Worm (Caenorhabditis elegans): ENCODE measurements around the gene Y45F10A.7.
A peak's percentile ranks its signal among the peaks of the same experiment; 100 is the strongest.
"Not testable (repeated sequence)": the region's sequence is repeated elsewhere in the genome, so short reads cannot be mapped to it uniquely, and the experiment has no call there.

Gene Y45F10A.7

ce11 chrIV:13492271-13492670 is at the start of gene Y45F10A.7:
Gene Y45F10A.7, plus strand, starts transcription at chrIV:13492571.
- no peak for TF ChIP-seq ref-1 (GFP tag; conservative IDR thresholded peaks at IDR 0.05)
- no peak for TF ChIP-seq cog-1 (tag; optimal IDR thresholded peaks at IDR 0.05)
- no peak for TF ChIP-seq flt-1 (GFP tag; IDR thresholded peaks at IDR 0.05)
- TF ChIP-seq med-1 (GFP tag; optimal IDR thresholded peaks at IDR 0.05; ENCODE audit: insufficient read depth), result no peak
- no peak for TF ChIP-seq T22C8.4 (GFP tag; IDR thresholded peaks at IDR 0.05)
- TF ChIP-seq ztf-23 (GFP tag; IDR thresholded peaks at IDR 0.05), result no peak
- TF ChIP-seq tab-1 (GFP tag; IDR thresholded peaks at IDR 0.05), result no peak
- no peak for TF ChIP-seq klf-2 (GFP tag; conservative IDR thresholded peaks at IDR 0.05)
- no peak for TF ChIP-seq ztf-29 (GFP tag; IDR thresholded peaks at IDR 0.05)

- no peak for TF ChIP-seq med-1 (GFP tag; optimal IDR thresholded peaks at IDR 0.05; ENCODE audit: insufficient read depth)
Measured at ce11 chrIV:13445275-13445674, 47.1 kb upstream of the Y45F10A.7 start, which contains the start of gene mam-3. Gene mam-3, minus strand, starts transcription at chrIV:13445375.

- no peak for TF ChIP-seq flt-1 (GFP tag; IDR thresholded peaks at IDR 0.05)
- TF ChIP-seq klf-2 (GFP tag; conservative IDR thresholded peaks at IDR 0.05), result no peak
- TF ChIP-seq ztf-23 (GFP tag; IDR thresholded peaks at IDR 0.05), result no peak
- TF ChIP-seq ztf-29 (GFP tag; IDR thresholded peaks at IDR 0.05), result no peak
- no peak for TF ChIP-seq T22C8.4 (GFP tag; IDR thresholded peaks at IDR 0.05)
- no peak for TF ChIP-seq cog-1 (tag; optimal IDR thresholded peaks at IDR 0.05)
- no peak for TF ChIP-seq tab-1 (GFP tag; IDR thresholded peaks at IDR 0.05)
- TF ChIP-seq med-1 (GFP tag; optimal IDR thresholded peaks at IDR 0.05; ENCODE audit: insufficient read depth), result no peak
- no peak for TF ChIP-seq ref-1 (GFP tag; conservative IDR thresholded peaks at IDR 0.05)
Measured at ce11 chrIV:13450740-13451139, 41.6 kb upstream of the Y45F10A.7 start.

- TF ChIP-seq klf-2 (GFP tag; conservative IDR thresholded peaks at IDR 0.05) (no peak), T22C8.4 (GFP tag; IDR thresholded peaks at IDR 0.05) (no peak), ztf-29 (GFP tag; IDR thresholded peaks at IDR 0.05) (no peak), ref-1 (GFP tag; conservative IDR thresholded peaks at IDR 0.05) (no peak), ztf-23 (GFP tag; IDR thresholded peaks at IDR 0.05) (no peak), flt-1 (GFP tag; IDR thresholded peaks at IDR 0.05) (no peak), cog-1 (tag; optimal IDR thresholded peaks at IDR 0.05) (no peak), med-1 (GFP tag; optimal IDR thresholded peaks at IDR 0.05; ENCODE audit: insufficient read depth) (no peak), tab-1 (GFP tag; IDR thresholded peaks at IDR 0.05) (no peak)
Measured at ce11 chrIV:13453509-13453908, 38.9 kb upstream of the Y45F10A.7 start.

ce11 chrIV:13454698-13455097 is 37.7 kb upstream of the Y45F10A.7 start, which contains the start of gene uso-1:
Gene uso-1, minus strand, starts transcription at chrIV:13454798.
- TF ChIP-seq ztf-29 (GFP tag; IDR thresholded peaks at IDR 0.05) (no peak), T22C8.4 (GFP tag; IDR thresholded peaks at IDR 0.05) (no peak), cog-1 (tag; optimal IDR thresholded peaks at IDR 0.05) (no peak), flt-1 (GFP tag; IDR thresholded peaks at IDR 0.05) (no peak), klf-2 (GFP tag; conservative IDR thresholded peaks at IDR 0.05) (no peak), med-1 (GFP tag; optimal IDR thresholded peaks at IDR 0.05; ENCODE audit: insufficient read depth) (no peak), ztf-23 (GFP tag; IDR thresholded peaks at IDR 0.05) (no peak), tab-1 (GFP tag; IDR thresholded peaks at IDR 0.05) (no peak), ref-1 (GFP tag; conservative IDR thresholded peaks at IDR 0.05) (no peak)

ce11 chrIV:13455200-13455599 is 37.2 kb upstream of the Y45F10A.7 start, which contains the start of gene Y38H8A.7:
Gene Y38H8A.7, plus strand, starts transcription at chrIV:13455500.
- not testable (repeated sequence) for TF ChIP-seq T22C8.4 (GFP tag; IDR thresholded peaks at IDR 0.05); tab-1 (GFP tag; IDR thresholded peaks at IDR 0.05); cog-1 (tag; optimal IDR thresholded peaks at IDR 0.05)

- TF ChIP-seq ztf-23 (GFP tag; IDR thresholded peaks at IDR 0.05), result no peak
- TF ChIP-seq klf-2 (GFP tag; conservative IDR thresholded peaks at IDR 0.05), result no peak
- TF ChIP-seq ref-1 (GFP tag; conservative IDR thresholded peaks at IDR 0.05), result no peak
- no peak for TF ChIP-seq med-1 (GFP tag; optimal IDR thresholded peaks at IDR 0.05; ENCODE audit: insufficient read depth)
- no peak for TF ChIP-seq cog-1 (tag; optimal IDR thresholded peaks at IDR 0.05)
- TF ChIP-seq flt-1 (GFP tag; IDR thresholded peaks at IDR 0.05), result no peak
- no peak for TF ChIP-seq T22C8.4 (GFP tag; IDR thresholded peaks at IDR 0.05)
- no peak for TF ChIP-seq ztf-29 (GFP tag; IDR thresholded peaks at IDR 0.05)
- no peak for TF ChIP-seq tab-1 (GFP tag; IDR thresholded peaks at IDR 0.05)
Measured at ce11 chrIV:13456893-13457292, 35.5 kb upstream of the Y45F10A.7 start.

ce11 chrIV:13458237-13458636 is 34.1 kb upstream of the Y45F10A.7 start:
- TF ChIP-seq flt-1 (GFP tag; IDR thresholded peaks at IDR 0.05), result no peak
- no peak for TF ChIP-seq tab-1 (GFP tag; IDR thresholded peaks at IDR 0.05)
- TF ChIP-seq T22C8.4 (GFP tag; IDR thresholded peaks at IDR 0.05), result no peak
- TF ChIP-seq med-1 (GFP tag; optimal IDR thresholded peaks at IDR 0.05; ENCODE audit: insufficient read depth), result no peak
- TF ChIP-seq cog-1 (tag; optimal IDR thresholded peaks at IDR 0.05), result no peak
- TF ChIP-seq klf-2 (GFP tag; conservative IDR thresholded peaks at IDR 0.05), result no peak
- TF ChIP-seq ztf-23 (GFP tag; IDR thresholded peaks at IDR 0.05), result no peak
- TF ChIP-seq ztf-29 (GFP tag; IDR thresholded peaks at IDR 0.05), result no peak
- TF ChIP-seq ref-1 (GFP tag; conservative IDR thresholded peaks at IDR 0.05), result no peak

- TF ChIP-seq tab-1 (GFP tag; IDR thresholded peaks at IDR 0.05) (no peak), T22C8.4 (GFP tag; IDR thresholded peaks at IDR 0.05) (no peak), ztf-23 (GFP tag; IDR thresholded peaks at IDR 0.05) (no peak), med-1 (GFP tag; optimal IDR thresholded peaks at IDR 0.05; ENCODE audit: insufficient read depth) (no peak), klf-2 (GFP tag; conservative IDR thresholded peaks at IDR 0.05) (no peak), cog-1 (tag; optimal IDR thresholded peaks at IDR 0.05) (no peak), ztf-29 (GFP tag; IDR thresholded peaks at IDR 0.05) (no peak)
Measured at ce11 chrIV:13460876-13461275, 31.5 kb upstream of the Y45F10A.7 start, which contains the start of gene Y38H8A.12. Gene Y38H8A.12, minus strand, starts transcription at chrIV:13460976.

- peak; percentile 50; the same call in 1 of the 2 replicates for TF ChIP-seq ref-1 (GFP tag; conservative IDR thresholded peaks at IDR 0.05)
- peak; percentile 89 for TF ChIP-seq flt-1 (GFP tag; IDR thresholded peaks at IDR 0.05)
Measured at ce11 chrIV:13463889-13464288, 28.5 kb upstream of the Y45F10A.7 start.

All from whole organism, midembryonic.